Worm (Caenorhabditis elegans): Measurements from ENCODE around the gene Y32G9B.1.

Y32G9B.1 gene

DNA sequence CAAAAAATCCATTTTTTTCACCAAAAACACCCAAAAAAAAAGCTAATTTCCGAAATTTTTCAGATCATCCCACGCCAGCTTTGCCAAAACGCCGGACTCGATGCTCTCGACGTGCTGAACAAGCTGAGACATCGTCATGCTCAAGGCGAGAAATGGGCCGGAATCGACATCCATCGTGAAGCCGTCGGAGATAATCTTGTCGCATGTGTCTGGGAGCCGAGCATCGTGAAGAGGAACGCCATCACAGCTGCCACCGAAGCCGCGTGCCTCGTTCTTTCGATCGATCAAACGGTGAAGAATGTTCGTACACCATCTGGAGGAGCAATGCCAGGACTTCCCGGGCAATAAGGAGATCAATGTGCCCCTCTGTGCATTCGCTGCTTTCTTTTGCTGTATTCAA is 45.0 kb upstream of the Y32G9B.1 start:
- TF ChIP-seq zfh-2 (GFP tag; conservative IDR thresholded peaks at IDR 0.05) = peak; percentile 74
- TF ChIP-seq madf-8 (GFP tag; conservative IDR thresholded peaks at IDR 0.05) = no peak
- TF ChIP-seq madf-3 (GFP tag; IDR thresholded peaks at IDR 0.05) = 0 out of 2 replicates have a peak, but pooled peaks have one; percentile 65
- 0 out of 2 replicates have a peak, but pooled peaks have one; percentile 16 for TF ChIP-seq mcd-1 (GFP tag; IDR thresholded peaks at IDR 0.05)

DNA sequence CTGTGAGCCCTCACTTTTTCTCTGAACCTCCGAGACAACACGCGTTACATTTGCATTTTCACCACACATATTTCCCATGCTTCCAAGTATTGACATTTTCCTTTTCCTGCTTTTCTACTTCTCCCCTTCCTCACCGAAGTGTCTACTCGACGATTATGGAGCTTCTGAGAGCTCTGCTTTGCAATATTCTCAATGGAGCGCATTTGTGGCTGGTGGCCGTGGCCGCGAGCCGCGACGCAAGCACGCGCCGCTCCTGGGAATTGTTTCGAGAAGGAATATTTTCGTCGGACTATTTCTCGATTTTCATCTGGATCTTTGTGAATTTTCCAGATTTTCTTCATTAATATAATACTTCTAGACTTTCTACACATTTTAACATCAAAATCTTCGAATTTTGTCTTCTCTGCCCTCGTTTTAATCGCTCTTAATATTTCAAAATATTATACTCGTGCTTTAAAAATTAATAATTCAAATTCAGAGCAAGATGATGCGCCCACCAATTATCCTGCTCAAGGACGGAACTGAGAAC is 42.0 kb upstream of the Y32G9B.1 start, which contains the start of the genes T10B5.4 and cct-7:
T10B5.4 (minus strand) TSS at position 40 of the 529 bp plus-strand sequence.
cct-7 (plus strand) TSS at position 479 of the 529 bp plus-strand sequence.
- peak; percentile 62 for TF ChIP-seq dpl-1 (GFP tag; optimal IDR thresholded peaks at IDR 0.05)
- peak; percentile 10 for TF ChIP-seq pha-4 (tag; optimal IDR thresholded peaks at IDR 0.05)
- no peak for TF ChIP-seq Y95B8A.8 (GFP tag; IDR thresholded peaks at IDR 0.05)
- TF ChIP-seq aptf-2 (GFP tag; conservative IDR thresholded peaks at IDR 0.05) = peak; percentile 85
- TF ChIP-seq snpc-1.1 (tag; optimal IDR thresholded peaks at IDR 0.05; ENCODE audit: insufficient read depth) = no peak
- peak; percentile 13 for TF ChIP-seq repo-1 (tag; optimal IDR thresholded peaks at IDR 0.05)
- TF ChIP-seq tbp1 (GFP tag; optimal IDR thresholded peaks at IDR 0.05) = peak; percentile 52
- TF ChIP-seq nhr-90 (tag; optimal IDR thresholded peaks at IDR 0.05) = peak; percentile 1
- no peak for TF ChIP-seq hlh-26 (GFP tag; conservative IDR thresholded peaks at IDR 0.05)
- peak; percentile 86 for TF ChIP-seq ceh-100 (GFP tag; IDR thresholded peaks at IDR 0.05)
- TF ChIP-seq lin-35 (GFP tag; optimal IDR thresholded peaks at IDR 0.05) = peak in 2 of 3 experiments; percentile 45 to 52
- peak; percentile 92 for TF ChIP-seq hsf-1 (GFP tag; IDR thresholded peaks at IDR 0.05)
- TF ChIP-seq lsy-27 (tag; optimal IDR thresholded peaks at IDR 0.05; ENCODE audit: borderline replicate concordance, insufficient read depth) = peak; percentile 13
- TF ChIP-seq snpc-4 (GFP tag; optimal IDR thresholded peaks at IDR 0.05) = peak; percentile 59
- TF ChIP-seq snpc-4 (tag; optimal IDR thresholded peaks at IDR 0.05) = peak; percentile 60 to 75 (median 65)
- peak; percentile 79 for TF ChIP-seq lin-54 (GFP tag; optimal IDR thresholded peaks at IDR 0.05)
- peak; percentile 55 for TF ChIP-seq B0035.1 (tag; optimal IDR thresholded peaks at IDR 0.05)
- TF ChIP-seq sdz-38 (tag; optimal IDR thresholded peaks at IDR 0.05) = no peak
- peak; percentile 75; the same call in 1 of the 2 replicates for TF ChIP-seq K11D2.4 (GFP tag; IDR thresholded peaks at IDR 0.05)
- TF ChIP-seq madf-3 (GFP tag; IDR thresholded peaks at IDR 0.05) = peak; percentile 99
- TF ChIP-seq ztf-28 (GFP tag; IDR thresholded peaks at IDR 0.05) = peak; percentile 73; the same call in 1 of the 2 replicates
- 0 out of 2 replicates have a peak, but pooled peaks have one; percentile 80 for TF ChIP-seq F37B4.10 (GFP tag; IDR thresholded peaks at IDR 0.05)
- no peak for TF ChIP-seq rpc-1 (optimal IDR thresholded peaks at IDR 0.05)
- TF ChIP-seq rpc-1 (tag; optimal IDR thresholded peaks at IDR 0.05) = no peak
- peak; percentile 59 for TF ChIP-seq madf-10 (tag; optimal IDR thresholded peaks at IDR 0.05)
- TF ChIP-seq cebp-1 (GFP tag; IDR thresholded peaks at IDR 0.05) = 0 out of 2 replicates have a peak, but pooled peaks have one; percentile 40
- TF ChIP-seq cebp-1 (tag; optimal IDR thresholded peaks at IDR 0.05) = peak; percentile 78
- peak; percentile 65 for TF ChIP-seq lsl-1 (GFP tag; optimal IDR thresholded peaks at IDR 0.05)
- TF ChIP-seq ztf-3 (GFP tag; optimal IDR thresholded peaks at IDR 0.05) = no peak
- peak; percentile 75 for TF ChIP-seq rcor-1 (GFP tag; IDR thresholded peaks at IDR 0.05)
- no peak for TF ChIP-seq F57A8.1 (GFP tag; optimal IDR thresholded peaks at IDR 0.05)
- TF ChIP-seq madf-8 (GFP tag; conservative IDR thresholded peaks at IDR 0.05) = no peak
- peak; percentile 33 for TF ChIP-seq sptf-2 (GFP tag; optimal IDR thresholded peaks at IDR 0.05)
- TF ChIP-seq K12H6.12 (tag; optimal IDR thresholded peaks at IDR 0.05) = peak; percentile 92
- peak; percentile 57 for TF ChIP-seq somi-1 (GFP tag; optimal IDR thresholded peaks at IDR 0.05)
- no peak for TF ChIP-seq Y79H2A.3 (GFP tag; conservative IDR thresholded peaks at IDR 0.05)
- peak; percentile 75 for TF ChIP-seq B0019.2 (GFP tag; conservative IDR thresholded peaks at IDR 0.05)
- TF ChIP-seq nfya-1 (tag; optimal IDR thresholded peaks at IDR 0.05; ENCODE audit: borderline replicate concordance, insufficient read depth) = no peak
- TF ChIP-seq nfyb-1 (GFP tag; IDR thresholded peaks at IDR 0.05) = 0 out of 2 replicates have a peak, but pooled peaks have one; percentile 21
- peak; percentile 68 for TF ChIP-seq ceh-91 (GFP tag; IDR thresholded peaks at IDR 0.05)
- TF ChIP-seq efl-1 (GFP tag; optimal IDR thresholded peaks at IDR 0.05) = peak; percentile 53
- no peak for TF ChIP-seq mel-28 (tag; optimal IDR thresholded peaks at IDR 0.05; ENCODE audit: borderline replicate concordance)
- TF ChIP-seq D2030.7 (GFP tag; IDR thresholded peaks at IDR 0.05) = peak; percentile 83

All from whole organism, young adult.